Fruit fly (Drosophila melanogaster) whole organism, embryonic: ENCODE results near the gene SPH93.

Experiments used
- Antp ChIP-seq: fragments of 200-800 bp; sonication (Bioruptor generic); optimal IDR thresholded peaks from 3 replicates; lab custom pipeline; 2016; ENCODE audit warnings: missing biosample characterization, missing genetic modification characterization
- CG10147 ChIP-seq: fragments of 200-800 bp; sonication (Bioruptor generic); optimal IDR thresholded peaks from 2 replicates; lab custom pipeline; 2019; ENCODE audit warnings: missing biosample characterization, mild to moderate bottlenecking, missing genetic modification characterization, moderate library complexity
- CG11093 ChIP-seq: fragments of 200-800 bp; sonication (Bioruptor generic); IDR thresholded peaks from 3 replicates; pipeline ENCODE4 v1.3.6; 2022; ENCODE audit warnings: missing biosample characterization, missing genetic modification characterization
- CG13775 ChIP-seq: fragments of 200-800 bp; sonication (Bioruptor generic); optimal IDR thresholded peaks from 3 replicates; lab custom pipeline; 2017; ENCODE audit warnings: missing biosample characterization, mild to moderate bottlenecking, missing genetic modification characterization
- CG17359 ChIP-seq: fragments of 200-800 bp; sonication (Bioruptor generic); optimal IDR thresholded peaks from 3 replicates; lab custom pipeline; 2018; ENCODE audit warnings: missing biosample characterization, mild to moderate bottlenecking, missing genetic modification characterization, moderate library complexity
- CG18476 ChIP-seq: fragments of 200-800 bp; sonication (Bioruptor generic); optimal IDR thresholded peaks from 2 replicates; lab custom pipeline; 2016; ENCODE audit warnings: missing biosample characterization, mild to moderate bottlenecking, missing genetic modification characterization
- CG18599 ChIP-seq: fragments of 200-800 bp; sonication (Bioruptor generic); optimal IDR thresholded peaks from 3 replicates; lab custom pipeline; 2017; ENCODE audit warnings: missing biosample characterization, missing genetic modification characterization, mild to moderate bottlenecking, moderate library complexity, missing genetic modification reagents
- CG2116 ChIP-seq: fragments of 200-800 bp; sonication (Bioruptor generic); optimal IDR thresholded peaks from 3 replicates; lab custom pipeline; 2018; ENCODE audit warnings: missing biosample characterization, mild to moderate bottlenecking, missing genetic modification characterization
- CG3281 ChIP-seq: fragments of 200-800 bp; sonication (Bioruptor generic); optimal IDR thresholded peaks from 3 replicates; lab custom pipeline; 2017; ENCODE audit warnings: missing biosample characterization, mild to moderate bottlenecking, missing genetic modification characterization
- CG3995 ChIP-seq: fragments of 200-800 bp; sonication (Bioruptor generic); optimal IDR thresholded peaks from 3 replicates; lab custom pipeline; 2016; ENCODE audit warnings: missing biosample characterization, missing genetic modification characterization
- CG4282 ChIP-seq: fragments of 200-800 bp; sonication (Bioruptor generic); optimal IDR thresholded peaks from 2 replicates; lab custom pipeline; 2016; ENCODE audit warnings: missing biosample characterization, missing genetic modification characterization
- CG4424 ChIP-seq: fragments of 200-800 bp; sonication (Bioruptor generic); optimal IDR thresholded peaks from 3 replicates; lab custom pipeline; 2016; ENCODE audit warnings: missing biosample characterization, missing genetic modification characterization
- CG4617 ChIP-seq: fragments of 200-800 bp; sonication (Bioruptor generic); optimal IDR thresholded peaks from 3 replicates; lab custom pipeline; 2016; ENCODE audit warnings: missing biosample characterization, missing genetic modification characterization, borderline replicate concordance
- CG4707 ChIP-seq: fragments of 200-800 bp; sonication (Bioruptor generic); optimal IDR thresholded peaks from 2 replicates; lab custom pipeline; 2018; ENCODE audit warnings: missing biosample characterization, mild to moderate bottlenecking, missing genetic modification characterization, moderate library complexity
- CG6254 ChIP-seq: fragments of 200-800 bp; sonication (Bioruptor generic); optimal IDR thresholded peaks from 3 replicates; lab custom pipeline; 2017; ENCODE audit warnings: mild to moderate bottlenecking, missing biosample characterization, missing genetic modification reagents, missing genetic modification characterization
- CG6791 ChIP-seq: fragments of 200-800 bp; sonication (Bioruptor generic); IDR thresholded peaks from 3 replicates; pipeline ENCODE4 v1.3.6; 2022; ENCODE audit warnings: missing biosample characterization, missing genetic modification characterization; ENCODE audit not compliant: partially characterized antibody
- CG7745 ChIP-seq: fragments of 200-800 bp; sonication (Bioruptor generic); optimal IDR thresholded peaks from 2 replicates; lab custom pipeline; 2018; ENCODE audit warnings: missing biosample characterization, mild to moderate bottlenecking, missing genetic modification characterization, moderate library complexity
- CG7928 ChIP-seq: fragments of 200-800 bp; sonication (Bioruptor generic); optimal IDR thresholded peaks from 2 replicates; lab custom pipeline; 2017; ENCODE audit warnings: missing biosample characterization, mild to moderate bottlenecking, missing genetic modification characterization
- CG7987 ChIP-seq: fragments of 200-800 bp; sonication (Bioruptor generic); optimal IDR thresholded peaks from 2 replicates; lab custom pipeline; 2018; ENCODE audit warnings: missing biosample characterization, mild to moderate bottlenecking, missing genetic modification characterization, moderate library complexity
- CG9215 ChIP-seq: fragments of 200-800 bp; sonication (Bioruptor generic); IDR thresholded peaks from 2 replicates; pipeline ENCODE4 v1.3.6; 2022; ENCODE audit warnings: missing biosample characterization, missing genetic modification characterization
- CG9609 ChIP-seq: fragments of 200-800 bp; sonication (Bioruptor generic); optimal IDR thresholded peaks from 3 replicates; lab custom pipeline; 2016; ENCODE audit warnings: missing biosample characterization, missing genetic modification characterization
- Dad ChIP-seq: fragments of 200-800 bp; sonication (Bioruptor generic); optimal IDR thresholded peaks from 3 replicates; lab custom pipeline; 2016; ENCODE audit warnings: missing biosample characterization, missing genetic modification characterization
- Dbx ChIP-seq: fragments of 200-800 bp; sonication (Bioruptor generic); IDR thresholded peaks from 3 replicates; pipeline ENCODE4 v1.3.6; 2022; ENCODE audit warnings: missing biosample characterization, missing genetic modification characterization
- Dek ChIP-seq: fragments of 200-800 bp; sonication (Bioruptor generic); optimal IDR thresholded peaks from 3 replicates; lab custom pipeline; 2019; ENCODE audit warnings: missing biosample characterization, mild to moderate bottlenecking, missing genetic modification characterization, moderate library complexity
- Dll ChIP-seq: fragments of 200-800 bp; sonication (Bioruptor generic); IDR thresholded peaks from 4 replicates; pipeline ENCODE4 v1.3.6; 2022; ENCODE audit warnings: missing biosample characterization, missing genetic modification characterization; ENCODE audit not compliant: partially characterized antibody
- Dref ChIP-seq: fragments of 200-800 bp; sonication (Bioruptor generic); IDR thresholded peaks from 2 replicates; pipeline ENCODE4 v1.3.6; 2022; ENCODE audit warnings: missing biosample characterization, missing genetic modification characterization
- E2f2 ChIP-seq: fragments of 200-800 bp; sonication (Bioruptor generic); IDR thresholded peaks from 2 replicates; pipeline ENCODE4 v1.3.6; 2022; ENCODE audit warnings: missing biosample characterization, missing genetic modification characterization
- HmgZ ChIP-seq: fragments of 200-800 bp; sonication (Bioruptor generic); optimal IDR thresholded peaks from 2 replicates; lab custom pipeline; 2018; ENCODE audit warnings: missing biosample characterization, mild to moderate bottlenecking, missing genetic modification characterization
- MBD-R2 ChIP-seq: fragments of 200-800 bp; sonication (Bioruptor generic); IDR thresholded peaks from 2 replicates; pipeline ENCODE4 v1.3.6; 2022; ENCODE audit warnings: missing biosample characterization, missing genetic modification characterization
- Nf-YC ChIP-seq: fragments of 200-800 bp; optimal IDR thresholded peaks from 3 replicates; lab custom pipeline; 2019; ENCODE audit warnings: missing biosample characterization, mild to moderate bottlenecking, missing genetic modification characterization, moderate library complexity
- Optix ChIP-seq: fragments of 200-800 bp; sonication (Bioruptor generic); IDR thresholded peaks from 3 replicates; pipeline ENCODE4 v1.3.6; 2022; ENCODE audit warnings: missing biosample characterization, missing genetic modification characterization
- Six4 ChIP-seq: fragments of 200-800 bp; sonication (Bioruptor generic); optimal IDR thresholded peaks from 2 replicates; lab custom pipeline; 2016; ENCODE audit warnings: missing biosample characterization, missing genetic modification characterization
- Sox102F ChIP-seq: fragments of 200-800 bp; sonication (Bioruptor generic); optimal IDR thresholded peaks from 2 replicates; lab custom pipeline; 2018; ENCODE audit warnings: missing biosample characterization, mild to moderate bottlenecking, missing genetic modification characterization, moderate library complexity
- bigmax ChIP-seq: fragments of 200-800 bp; sonication (Bioruptor generic); optimal IDR thresholded peaks from 2 replicates; lab custom pipeline; 2018; ENCODE audit warnings: missing biosample characterization, mild to moderate bottlenecking, missing genetic modification characterization
- br ChIP-seq: fragments of >200 bp; optimal IDR thresholded peaks from 2 replicates; lab custom pipeline; 2017
- btn ChIP-seq: fragments of 200-800 bp; sonication (Bioruptor generic); optimal IDR thresholded peaks from 2 replicates; lab custom pipeline; 2016; ENCODE audit warnings: missing biosample characterization, missing genetic modification characterization
- dmrt11E ChIP-seq: fragments of 200-800 bp; sonication (Bioruptor generic); optimal IDR thresholded peaks from 3 replicates; lab custom pipeline; 2018; ENCODE audit warnings: missing biosample characterization, mild to moderate bottlenecking, missing genetic modification characterization, moderate library complexity
- fd96Cb ChIP-seq: fragments of 200-800 bp; sonication (Bioruptor generic); optimal IDR thresholded peaks from 2 replicates; lab custom pipeline; 2018; ENCODE audit warnings: missing biosample characterization, mild to moderate bottlenecking, missing genetic modification characterization, moderate library complexity
- grau ChIP-seq: fragments of 200-800 bp; optimal IDR thresholded peaks from 3 replicates; lab custom pipeline; 2019; ENCODE audit warnings: missing biosample characterization, mild to moderate bottlenecking, missing genetic modification characterization, moderate library complexity
- knrl ChIP-seq: fragments of 200-800 bp; sonication (Bioruptor generic); IDR thresholded peaks from 3 replicates; pipeline ENCODE4 v1.3.6; 2022; ENCODE audit warnings: missing biosample characterization, missing genetic modification characterization; ENCODE audit not compliant: partially characterized antibody
- nmo ChIP-seq: fragments of 200-800 bp; sonication (Bioruptor generic); optimal IDR thresholded peaks from 2 replicates; lab custom pipeline; 2018; ENCODE audit warnings: missing biosample characterization, mild to moderate bottlenecking, missing genetic modification characterization, moderate library complexity
- pb ChIP-seq: fragments of 200-800 bp; sonication (Bioruptor generic); optimal IDR thresholded peaks from 3 replicates; lab custom pipeline; 2016; ENCODE audit warnings: missing biosample characterization, missing genetic modification characterization
- peb ChIP-seq: fragments of 200-800 bp; sonication (Bioruptor generic); IDR thresholded peaks from 2 replicates; pipeline ENCODE4 v1.3.6; 2022; ENCODE audit warnings: missing biosample characterization, missing genetic modification characterization
- sens ChIP-seq: fragments of 200-800 bp; sonication (Bioruptor generic); peaks from one replicate; lab custom pipeline; 2016; ENCODE audit warnings: missing biosample characterization, missing genetic modification characterization
- slp2 ChIP-seq: fragments of 200-800 bp; sonication (Bioruptor generic); optimal IDR thresholded peaks from 2 replicates; lab custom pipeline; 2016; ENCODE audit warnings: missing biosample characterization, missing genetic modification characterization
- tio ChIP-seq: fragments of 200-800 bp; sonication (Bioruptor generic); optimal IDR thresholded peaks from 2 replicates; lab custom pipeline; 2017; ENCODE audit warnings: missing biosample characterization, missing genetic modification characterization, inconsistent platforms
- tx ChIP-seq: fragments of 200-800 bp; sonication (Bioruptor generic); optimal IDR thresholded peaks from 2 replicates; lab custom pipeline; 2016; ENCODE audit warnings: missing biosample characterization, missing genetic modification characterization
- unc-4 ChIP-seq: fragments of 200-800 bp; sonication (Bioruptor generic); IDR thresholded peaks from 2 replicates; pipeline ENCODE4 v1.3.6; 2022; ENCODE audit warnings: missing biosample characterization, missing genetic modification characterization; ENCODE audit not compliant: partially characterized antibody
- wdn ChIP-seq: fragments of 200-800 bp; sonication (Bioruptor generic); IDR thresholded peaks from 2 replicates; pipeline ENCODE4 v1.3.6; 2022; ENCODE audit warnings: missing biosample characterization, missing genetic modification characterization

The SPH93 gene

dm6 chr2L:17480943-17481580 is 25.3 kb upstream of the SPH93 start, which contains the start of the genes fws and Lamtor3 (continued):
- TF ChIP-seq CG9609 (peak; percentile 90), CG3281 (peak; percentile 97), slp2 (peak; percentile 85), CG4282 (GFP tag; lab: Kevin White, UChicago) (peak; percentile 44), tio (GFP tag; lab: Kevin White, UChicago) (peak; percentile 94), CG7745 (tag; lab: Kevin White, UChicago) (peak; percentile 52), CG13775 (GFP tag; lab: Kevin White, UChicago) (peak; percentile 99), Sox102F (GFP tag; lab: Kevin White, UChicago) (peak; percentile 99), Dbx (peak; percentile 99), E2f2 (GFP tag; lab: Robert Waterston, UW) (peak; percentile 90), CG4424 (GFP tag; lab: Kevin White, UChicago) (peak; percentile 96), wdn (GFP tag; lab: Robert Waterston, UW) (peak; percentile 99), Dref (GFP tag; lab: Robert Waterston, UW) (peak; percentile 74), Dad (peak; percentile 85), HmgZ (tag; lab: Kevin White, UChicago) (peak; percentile 98), unc-4 (GFP tag; lab: Robert Waterston, UW) (peak; percentile 52; the same call in 1 of the 2 replicates), MBD-R2 (GFP tag; lab: Robert Waterston, UW) (peak; percentile 100), CG4707 (GFP tag; lab: Kevin White, UChicago) (peak; percentile 87), Dek (tag; lab: Kevin White, UChicago) (peak; percentile 98), CG11093 (peak; percentile 99), bigmax (GFP tag; lab: Kevin White, UChicago) (peak; percentile 75)

DNA sequence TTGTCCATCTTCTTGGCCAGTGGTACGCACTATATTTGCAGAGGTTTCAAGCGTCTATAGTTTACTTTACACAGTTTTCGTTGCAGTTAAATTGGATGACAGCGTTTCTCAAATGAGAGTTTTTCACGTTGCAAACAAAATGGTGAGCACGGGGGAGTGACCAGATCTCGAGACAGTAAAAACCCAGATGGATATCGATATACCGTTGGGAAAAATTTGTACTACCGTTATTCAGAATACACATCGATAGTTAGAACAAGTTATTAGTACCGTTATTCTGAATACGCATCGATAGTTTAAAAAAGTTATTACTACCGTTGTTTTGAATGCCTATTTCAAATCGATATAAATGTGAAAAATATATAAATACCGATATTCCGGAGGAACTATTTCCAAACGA is 22.0 kb upstream of the SPH93 start, which contains the start of gene cass:
Gene cass (minus strand): TSS at position 179 of the 400 bp plus-strand sequence.
- TF ChIP-seq peb (GFP tag; lab: Robert Waterston, UW) (no peak), br (lab: Kevin White, UChicago) (no peak), CG6791 (GFP tag; lab: Robert Waterston, UW) (peak; percentile 95), btn (GFP tag; lab: Kevin White, UChicago) (no peak), fd96Cb (tag; lab: Kevin White, UChicago) (no peak), grau (peak; percentile 31), CG7987 (GFP tag; lab: Kevin White, UChicago) (no peak), knrl (GFP tag; lab: Robert Waterston, UW) (peak; percentile 91), CG17359 (no peak), CG9215 (no peak), CG18599 (GFP tag; lab: Kevin White, UChicago) (no peak), dmrt11E (tag; lab: Kevin White, UChicago) (peak; percentile 9), Antp (no peak), Six4 (no peak), Dll (GFP tag; lab: Robert Waterston, UW) (peak; percentile 90), sens (GFP tag; lab: Kevin White, UChicago) (peak; percentile 76), MBD-R2 (GFP tag; lab: Robert Waterston, UW) (peak; percentile 72), slp2 (no peak), CG6254 (GFP tag; lab: Kevin White, UChicago) (no peak), CG18476 (no peak), nmo (GFP tag; lab: Kevin White, UChicago) (peak; percentile 59), Nf-YC (tag; lab: Kevin White, UChicago) (no peak), CG3995 (GFP tag; lab: Kevin White, UChicago) (peak; percentile 88), CG4617 (GFP tag; lab: Kevin White, UChicago) (peak; percentile 69), CG2116 (GFP tag; lab: Kevin White, UChicago) (peak; percentile 77), pb (GFP tag; lab: Kevin White, UChicago) (no peak), Optix (GFP tag; lab: Robert Waterston, UW) (no peak), tx (GFP tag; lab: Kevin White, UChicago) (no peak), CG7928 (no peak), CG10147 (GFP tag; lab: Kevin White, UChicago) (no peak)
